Fruit fly (Drosophila melanogaster) whole organism, embryonic: Measurements from ENCODE around the gene egh.

Source experiments
- CG5180 ChIP-seq: fragments of 200-800 bp; sonication (Bioruptor generic); optimal IDR thresholded peaks from 3 replicates; lab custom pipeline; 2017; ENCODE audit warnings: missing biosample characterization, missing genetic modification characterization, mild to moderate bottlenecking, moderate library complexity, missing genetic modification reagents

egh gene

DNA sequence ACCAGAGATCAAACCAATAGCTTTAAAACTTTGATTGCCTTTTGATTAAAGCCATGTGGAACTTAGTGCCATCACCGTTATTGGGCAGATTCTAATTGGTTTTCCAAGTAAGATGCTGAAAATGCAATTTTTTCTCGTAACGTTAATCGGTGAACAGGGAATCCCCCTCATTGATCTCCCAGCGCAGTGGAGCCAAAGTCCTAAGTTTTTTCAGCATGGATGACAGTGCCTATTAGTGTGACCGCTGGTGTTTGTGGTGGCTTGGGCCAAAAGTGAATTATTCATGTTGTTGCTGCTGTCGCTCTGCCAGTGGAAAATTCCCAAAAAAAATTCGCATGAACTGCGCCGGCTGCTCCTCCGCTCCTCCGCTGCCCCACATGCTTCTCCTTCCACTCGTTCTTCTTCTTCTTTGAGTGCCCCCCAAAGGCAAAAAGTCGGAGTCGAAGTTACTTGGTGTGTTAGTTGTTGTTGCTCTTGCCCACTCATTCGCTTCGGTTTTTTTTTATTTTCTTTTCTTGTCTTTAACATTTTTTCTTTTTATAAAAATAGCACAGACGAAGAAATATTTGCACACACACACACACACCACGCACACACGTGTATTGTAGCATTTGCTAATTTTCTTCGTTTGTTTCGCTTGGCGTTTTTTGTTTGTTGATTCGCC, 59.8 kb downstream of the egh start (continued):
- TF ChIP-seq CG5180, result no peak
